Worm (Caenorhabditis elegans): ENCODE measurements around the gene Y51H7C.10.
"Not testable (repeated sequence)": the region's sequence is repeated elsewhere in the genome, so short reads cannot be mapped to it uniquely, and the experiment has no call there.

DNA sequence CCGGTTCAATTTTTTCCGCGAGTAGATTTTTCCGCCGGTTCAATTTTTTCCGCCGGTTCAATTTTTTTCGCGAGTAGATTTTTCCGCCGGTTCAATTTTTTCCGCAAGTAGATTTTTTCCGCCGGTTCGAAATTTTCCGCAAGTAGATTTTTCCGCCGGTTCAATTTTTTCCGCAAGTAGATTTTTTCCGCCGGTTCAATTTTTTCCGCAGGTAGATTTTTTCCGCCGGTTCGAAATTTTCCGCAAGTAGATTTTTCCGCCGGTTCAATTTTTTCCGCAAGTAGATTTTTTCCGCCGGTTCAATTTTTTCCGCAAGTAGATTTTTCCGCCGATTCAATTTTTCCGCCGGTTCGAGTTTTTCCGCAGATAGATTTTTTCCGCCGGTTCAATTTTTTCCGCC lies 29.6 kb upstream of the Y51H7C.10 start:
- TF ChIP-seq F49E8.2 (tag; optimal IDR thresholded peaks at IDR 0.05; ENCODE audit: borderline replicate concordance); mdl-1 (tag; optimal IDR thresholded peaks at IDR 0.05): not testable (repeated sequence)

Measured in whole organism, L4 larva.